Worm (Caenorhabditis elegans) whole organism, young adult: Measurements from ENCODE around the gene srlf-31.

Source experiments
- B0019.2 ChIP-seq: fragments of 200-800 bp; sonication (Bioruptor generic); conservative IDR thresholded peaks from 2 replicates; pipeline ENCODE4 v1.3.6; 2022; ENCODE audit warnings: missing genetic modification reagents, missing genetic modification characterization, missing compliant biosample characterization
- B0035.1 ChIP-seq: sonication (generic microtip); optimal IDR thresholded peaks from 2 replicates; lab custom pipeline; 2016; ENCODE audit warnings: missing genetic modification characterization, mild to moderate bottlenecking, missing compliant biosample characterization, missing genotype, missing genetic modification reagents
- B0261.1 ChIP-seq: sonication (generic microtip); optimal IDR thresholded peaks from 2 replicates; lab custom pipeline; 2016; ENCODE audit warnings: mild to moderate bottlenecking, missing genetic modification characterization, moderate library complexity, missing compliant biosample characterization
- C06A6.2 ChIP-seq: fragments of 200-800 bp; sonication (Bioruptor generic); conservative IDR thresholded peaks from 2 replicates; pipeline ENCODE4 v1.3.6; 2022; ENCODE audit warnings: missing genetic modification characterization, missing compliant biosample characterization
- C17E4.6 ChIP-seq: fragments of 200-800 bp; sonication (Bioruptor generic); IDR thresholded peaks from 2 replicates; pipeline ENCODE4 v1.3.6; 2022; ENCODE audit warnings: missing genetic modification reagents, missing genetic modification characterization, missing compliant biosample characterization
- F10E7.11 ChIP-seq: sonication (generic microtip); optimal IDR thresholded peaks from 2 replicates; lab custom pipeline; 2017; ENCODE audit warnings: mild to moderate bottlenecking, missing genetic modification characterization, moderate library complexity, missing compliant biosample characterization
- F22D6.2 ChIP-seq: sonication (generic microtip); optimal IDR thresholded peaks from 2 replicates; lab custom pipeline; 2016; ENCODE audit warnings: mild to moderate bottlenecking, missing genetic modification characterization, missing compliant biosample characterization
- F33H1.4 ChIP-seq: fragments of 200-800 bp; sonication (Bioruptor generic); IDR thresholded peaks from 2 replicates; pipeline ENCODE4 v1.3.6; 2022; ENCODE audit warnings: missing genetic modification reagents, missing genetic modification characterization, missing compliant biosample characterization
- F37B4.10 ChIP-seq: fragments of 200-800 bp; sonication (Bioruptor generic); IDR thresholded peaks from 2 replicates; pipeline ENCODE4 v1.3.6; 2022; ENCODE audit warnings: missing genetic modification characterization, missing compliant biosample characterization
- F39B2.1 ChIP-seq: fragments of 200-800 bp; sonication (Bioruptor generic); IDR thresholded peaks from 2 replicates; pipeline ENCODE4 v1.3.6; 2022; ENCODE audit warnings: missing genetic modification reagents, missing genetic modification characterization, missing compliant biosample characterization
- K12H6.12 ChIP-seq: fragments of 200-800 bp; sonication (Bioruptor generic); optimal IDR thresholded peaks from 2 replicates; lab custom pipeline; 2018; ENCODE audit warnings: mild to moderate bottlenecking, missing genetic modification characterization, missing compliant biosample characterization
- T07F8.4 ChIP-seq: sonication (generic microtip); optimal IDR thresholded peaks from 2 replicates; lab custom pipeline; 2016; ENCODE audit warnings: mild to moderate bottlenecking, missing genetic modification characterization, moderate library complexity, missing compliant biosample characterization
- Y53F4B.3 ChIP-seq: fragments of 200-800 bp; sonication (Bioruptor generic); IDR thresholded peaks from 2 replicates; pipeline ENCODE4 v1.3.6; 2022; ENCODE audit warnings: missing genetic modification reagents, missing genetic modification characterization, missing compliant biosample characterization
- Y67H2A.10 ChIP-seq: fragments of 200-800 bp; sonication (Bioruptor generic); conservative IDR thresholded peaks from 2 replicates; pipeline ENCODE4 v1.3.6; 2022; ENCODE audit warnings: missing genetic modification reagents, missing genetic modification characterization, missing compliant biosample characterization
- ZK185.1 ChIP-seq: sonication (generic microtip); optimal IDR thresholded peaks from 2 replicates; lab custom pipeline; 2016; ENCODE audit warnings: mild to moderate bottlenecking, missing genetic modification characterization, missing compliant biosample characterization; ENCODE audit not compliant: poor library complexity, severe bottlenecking
- akir-1 ChIP-seq: fragments of 200-800 bp; sonication (Bioruptor generic); optimal IDR thresholded peaks from 2 replicates; lab custom pipeline; 2018; ENCODE audit warnings: mild to moderate bottlenecking, missing genetic modification characterization, moderate library complexity, missing compliant biosample characterization
- ama-1 ChIP-seq, 3 experiments: fragments of 150-350 bp in 1 of 3; sonication (generic microtip) in 2 of 3; optimal IDR thresholded peaks; 2 replicates each; lab custom pipeline; 2014 to 2018; ENCODE audit warnings: missing biosample characterization in 2 of 3, missing genetic modification characterization in 2 of 3, missing genetic modification reagents in 2 of 3
- atf-7 ChIP-seq: sonication (generic microtip); optimal IDR thresholded peaks from 2 replicates; lab custom pipeline; 2017; ENCODE audit warnings: mild to moderate bottlenecking, missing genetic modification characterization, missing compliant biosample characterization
- cebp-1 ChIP-seq, 2 experiments: fragments of 200-800 bp in 1 of 2; sonication (Bioruptor generic) in 1 of 2; sonication (generic microtip) in 1 of 2; IDR thresholded peaks in 1 of 2; optimal IDR thresholded peaks in 1 of 2; 2 replicates each; pipeline versions ENCODE4 v1.3.6 to Lab custom; 2017 to 2022; ENCODE audit warnings: missing compliant biosample characterization in 2 of 2, missing genetic modification characterization in 2 of 2, mild to moderate bottlenecking in 1 of 2, missing genetic modification reagents in 1 of 2, moderate library complexity in 1 of 2
- ceh-91 ChIP-seq: fragments of 200-800 bp; sonication (Bioruptor generic); IDR thresholded peaks from 2 replicates; pipeline ENCODE4 v1.3.6; 2022; ENCODE audit warnings: missing genetic modification reagents, missing genetic modification characterization, missing compliant biosample characterization
- die-1 ChIP-seq: sonication (generic microtip); optimal IDR thresholded peaks from 2 replicates; lab custom pipeline; 2016; ENCODE audit warnings: missing genotype, mild to moderate bottlenecking, missing genetic modification characterization, missing compliant biosample characterization
- dpff-1 ChIP-seq: sonication (generic microtip); optimal IDR thresholded peaks from 2 replicates; lab custom pipeline; 2017; ENCODE audit warnings: mild to moderate bottlenecking, missing genetic modification characterization, missing compliant biosample characterization
- efl-1 ChIP-seq: fragments of 150-350 bp; optimal IDR thresholded peaks from 2 replicates; lab custom pipeline; 2014; ENCODE audit warnings: missing biosample characterization, missing genetic modification reagents, missing genetic modification characterization
- fkh-3 ChIP-seq: sonication (generic microtip); optimal IDR thresholded peaks from 2 replicates; lab custom pipeline; 2016; ENCODE audit warnings: mild to moderate bottlenecking, missing genetic modification characterization, missing compliant biosample characterization
- him-1 ChIP-seq: sonication (generic microtip); optimal IDR thresholded peaks from 2 replicates; lab custom pipeline; 2016; ENCODE audit warnings: missing genotype, missing genetic modification reagents, missing genetic modification characterization, missing compliant biosample characterization
- lag-1 ChIP-seq: fragments of 200-800 bp; sonication (Bioruptor generic); IDR thresholded peaks from 2 replicates; pipeline ENCODE4 v1.3.6; 2022; ENCODE audit warnings: missing genetic modification reagents, missing genetic modification characterization, missing compliant biosample characterization
- let-607 ChIP-seq, 2 experiments: fragments of 200-800 bp in 1 of 2; sonication (Bioruptor generic) in 1 of 2; sonication (generic microtip) in 1 of 2; optimal IDR thresholded peaks; 2 replicates each; lab custom pipeline; 2016 to 2018; ENCODE audit warnings: mild to moderate bottlenecking in 2 of 2, missing compliant biosample characterization in 2 of 2, missing genetic modification characterization in 2 of 2, moderate library complexity in 2 of 2, missing genotype in 1 of 2
- lin-26 ChIP-seq: fragments of 200-800 bp; sonication (Bioruptor generic); IDR thresholded peaks from 2 replicates; pipeline ENCODE4 v1.3.6; 2022; ENCODE audit warnings: missing genetic modification reagents, missing genetic modification characterization, missing compliant biosample characterization
- lsl-1 ChIP-seq: fragments of 200-800 bp; sonication (Bioruptor generic); optimal IDR thresholded peaks from 2 replicates; lab custom pipeline; 2018; ENCODE audit warnings: mild to moderate bottlenecking, missing genetic modification characterization, moderate library complexity, missing compliant biosample characterization
- madf-8 ChIP-seq: fragments of 200-800 bp; sonication (Bioruptor generic); conservative IDR thresholded peaks from 2 replicates; pipeline ENCODE4 v1.3.6; 2022; ENCODE audit warnings: missing genetic modification reagents, missing genetic modification characterization, missing compliant biosample characterization
- mcd-1 ChIP-seq: fragments of 200-800 bp; sonication (Bioruptor generic); IDR thresholded peaks from 2 replicates; pipeline ENCODE4 v1.3.6; 2022; ENCODE audit warnings: missing genetic modification reagents, missing genetic modification characterization, missing compliant biosample characterization
- nfya-1 ChIP-seq: sonication (generic microtip); optimal IDR thresholded peaks from 2 replicates; lab custom pipeline; 2017; ENCODE audit warnings: antibody characterized with exemption, missing compliant biosample characterization, missing genetic modification characterization, borderline replicate concordance; ENCODE audit not compliant: insufficient read depth
- nfyb-1 ChIP-seq: fragments of 200-800 bp; sonication (Bioruptor generic); IDR thresholded peaks from 2 replicates; pipeline ENCODE4 v1.3.6; 2022; ENCODE audit warnings: missing genetic modification reagents, missing genetic modification characterization, missing compliant biosample characterization
- pha-4 ChIP-seq: fragments of 150-350 bp; sonication (generic microtip); optimal IDR thresholded peaks from 2 replicates; lab custom pipeline; 2014; ENCODE audit warnings: missing biosample characterization, missing genetic modification reagents, missing genetic modification characterization
- rcor-1 ChIP-seq: fragments of 200-800 bp; sonication (Bioruptor generic); IDR thresholded peaks from 2 replicates; pipeline ENCODE4 v1.3.6; 2022; ENCODE audit warnings: missing genetic modification reagents, missing genetic modification characterization, missing compliant biosample characterization
- rec-8 ChIP-seq, 2 experiments: sonication (generic microtip); optimal IDR thresholded peaks; 2 replicates each; lab custom pipeline; 2016; ENCODE audit warnings: mild to moderate bottlenecking in 2 of 2, missing genetic modification characterization in 2 of 2, missing genetic modification reagents in 2 of 2, missing genotype in 2 of 2, missing biosample characterization in 1 of 2, missing compliant biosample characterization in 1 of 2, moderate library complexity in 1 of 2
- snpc-1.3 ChIP-seq: sonication (generic microtip); optimal IDR thresholded peaks from 2 replicates; lab custom pipeline; 2017; ENCODE audit warnings: missing genetic modification characterization, mild to moderate bottlenecking, missing compliant biosample characterization, antibody characterized with exemption, moderate library complexity, missing genotype, missing genetic modification reagents; ENCODE audit not compliant: insufficient read depth
- somi-1 ChIP-seq: fragments of 200-800 bp; sonication (Bioruptor generic); optimal IDR thresholded peaks from 2 replicates; lab custom pipeline; 2018; ENCODE audit warnings: mild to moderate bottlenecking, missing genetic modification characterization, missing compliant biosample characterization
- sptf-2 ChIP-seq: fragments of 200-800 bp; sonication (Bioruptor generic); optimal IDR thresholded peaks from 2 replicates; lab custom pipeline; 2018; ENCODE audit warnings: mild to moderate bottlenecking, missing genetic modification characterization, missing compliant biosample characterization
- tbp1 ChIP-seq: fragments of 200-800 bp; sonication (Bioruptor generic); optimal IDR thresholded peaks from 2 replicates; lab custom pipeline; 2018; ENCODE audit warnings: mild to moderate bottlenecking, missing genetic modification characterization, missing compliant biosample characterization
- tbx-9 ChIP-seq: sonication (generic microtip); optimal IDR thresholded peaks from 2 replicates; lab custom pipeline; 2016; ENCODE audit warnings: borderline replicate concordance, missing genetic modification characterization, inconsistent platforms, missing compliant biosample characterization
- tlf-1 ChIP-seq: fragments of 200-800 bp; sonication (Bioruptor generic); optimal IDR thresholded peaks from 2 replicates; lab custom pipeline; 2018; ENCODE audit warnings: mild to moderate bottlenecking, missing genetic modification characterization, missing compliant biosample characterization
- unc-130 ChIP-seq: sonication (generic microtip); optimal IDR thresholded peaks from 2 replicates; lab custom pipeline; 2016; ENCODE audit warnings: missing genetic modification reagents, missing genetic modification characterization, missing compliant biosample characterization
- unc-62 ChIP-seq: fragments of 150-350 bp; optimal IDR thresholded peaks from 2 replicates; lab custom pipeline; 2014; ENCODE audit warnings: missing biosample characterization, missing genetic modification reagents, missing genetic modification characterization
- ztf-22 ChIP-seq: fragments of 200-800 bp; sonication (Bioruptor generic); optimal IDR thresholded peaks from 2 replicates; lab custom pipeline; 2018; ENCODE audit warnings: mild to moderate bottlenecking, missing genetic modification characterization, moderate library complexity, missing compliant biosample characterization
- ztf-25 ChIP-seq: fragments of 200-800 bp; sonication (Bioruptor generic); IDR thresholded peaks from 2 replicates; pipeline ENCODE4 v1.3.6; 2022; ENCODE audit warnings: missing genetic modification reagents, missing genetic modification characterization, missing compliant biosample characterization
- ztf-28 ChIP-seq: fragments of 200-800 bp; sonication (Bioruptor generic); IDR thresholded peaks from 2 replicates; pipeline ENCODE4 v1.3.6; 2022; ENCODE audit warnings: missing genetic modification reagents, missing genetic modification characterization, missing compliant biosample characterization

srlf-31 gene

ce11 chrIV:11956387-11956786 is 33.4 kb upstream of the srlf-31 start (continued):
- TF ChIP-seq K12H6.12 (peak; percentile 82), die-1 (tag; lab: Kevin White, UChicago) (peak; percentile 82), unc-130 (GFP tag; lab: Kevin White, UChicago) (no peak), snpc-1.3 (no peak), lag-1 (GFP tag; lab: Robert Waterston, UW) (no peak), nfyb-1 (GFP tag; lab: Robert Waterston, UW) (peak; percentile 81; the same call in 1 of the 2 replicates), rec-8 (tag; optimal IDR thresholded peaks at IDR 0.05; lab: Kevin White, UChicago) (no peak), fkh-3 (tag; lab: Kevin White, UChicago) (no peak), C17E4.6 (no peak), mcd-1 (GFP tag; lab: Robert Waterston, UW) (peak; percentile 70), let-607 (tag; optimal IDR thresholded peaks at IDR 0.05; lab: Kevin White, UChicago) (peak; percentile 7 to 31), dpff-1 (tag; lab: Kevin White, UChicago) (peak; percentile 73), pha-4 (tag; lab: Kevin White, UChicago) (peak; percentile 77), B0035.1 (tag; lab: Kevin White, UChicago) (no peak), B0261.1 (tag; lab: Kevin White, UChicago) (no peak), him-1 (tag; lab: Kevin White, UChicago) (no peak), T07F8.4 (no peak), efl-1 (GFP tag; lab: Kevin White, UChicago) (no peak), F37B4.10 (GFP tag; lab: Robert Waterston, UW) (no peak), ztf-25 (no peak), Y67H2A.10 (GFP tag; lab: Robert Waterston, UW) (0 out of 2 replicates have a peak, but pooled peaks have one; percentile 10), B0019.2 (GFP tag; lab: Robert Waterston, UW) (no peak), nfya-1 (tag; lab: Kevin White, UChicago) (no peak), F39B2.1 (GFP tag; lab: Robert Waterston, UW) (no peak), madf-8 (GFP tag; lab: Robert Waterston, UW) (no peak), tlf-1 (GFP tag; lab: Kevin White, UChicago) (peak; percentile 71), tbx-9 (tag; lab: Kevin White, UChicago) (no peak), ztf-22 (GFP tag; lab: Kevin White, UChicago) (peak; percentile 91), lsl-1 (GFP tag; lab: Kevin White, UChicago) (no peak), somi-1 (peak; percentile 97), tbp1 (GFP tag; lab: Kevin White, UChicago) (peak; percentile 64), ztf-28 (no peak), cebp-1 (GFP tag; IDR thresholded peaks at IDR 0.05; lab: Robert Waterston, UW) (peak; percentile 67), cebp-1 (tag; optimal IDR thresholded peaks at IDR 0.05; lab: Kevin White, UChicago) (peak; percentile 86), Y53F4B.3 (GFP tag; lab: Robert Waterston, UW) (no peak), ceh-91 (no peak), F10E7.11 (tag; lab: Kevin White, UChicago) (no peak), C06A6.2 (peak; percentile 87), F33H1.4 (GFP tag; lab: Robert Waterston, UW) (no peak), akir-1 (GFP tag; lab: Kevin White, UChicago) (peak; percentile 32), unc-62 (GFP tag; lab: Kevin White, UChicago) (no peak), lin-26 (peak; percentile 82), ama-1 (optimal IDR thresholded peaks at IDR 0.05; lab: Kevin White, UChicago) (no peak), ama-1 (GFP tag; optimal IDR thresholded peaks at IDR 0.05; lab: Kevin White, UChicago) (no peak), ZK185.1 (tag; lab: Kevin White, UChicago) (no peak), atf-7 (peak; percentile 93), F22D6.2 (tag; lab: Kevin White, UChicago) (peak; percentile 80), rcor-1 (GFP tag; lab: Robert Waterston, UW) (peak; percentile 85), sptf-2 (GFP tag; lab: Kevin White, UChicago) (no peak)
